Worm (Caenorhabditis elegans): ENCODE results near the gene F26D11.1.

F26D11.1 gene

ce11 chrV:8007460-8008292 lies 26.3 kb downstream of the F26D11.1 start, which contains the start of gene Y97E10AR.3:
Gene Y97E10AR.3, minus strand, starts transcription at chrV:8007510.
- TF ChIP-seq sox-4 (tag; optimal IDR thresholded peaks at IDR 0.05): no peak
- TF ChIP-seq unc-42 (tag; optimal IDR thresholded peaks at IDR 0.05): peak; percentile 21
- TF ChIP-seq ceh-18 (tag; optimal IDR thresholded peaks at IDR 0.05): no peak

ce11 chrV:8010103-8010502 lies 28.8 kb downstream of the F26D11.1 start, which contains the start of gene Y97E10AR.4:
Gene Y97E10AR.4, minus strand, starts transcription at chrV:8010233.
- TF ChIP-seq ceh-9 (tag; optimal IDR thresholded peaks at IDR 0.05): no peak
- no peak for TF ChIP-seq pat-9 (tag; optimal IDR thresholded peaks at IDR 0.05)
- TF ChIP-seq sox-2 (GFP tag; IDR thresholded peaks at IDR 0.05): no peak
- TF ChIP-seq elt-4 (tag; optimal IDR thresholded peaks at IDR 0.05): no peak
- TF ChIP-seq mec-3 (tag; optimal IDR thresholded peaks at IDR 0.05; ENCODE audit: borderline replicate concordance): no peak
- no peak for TF ChIP-seq pqm-1 (tag; optimal IDR thresholded peaks at IDR 0.05)
- TF ChIP-seq ceh-48 (tag; optimal IDR thresholded peaks at IDR 0.05): no peak
- TF ChIP-seq nhr-232 (tag; optimal IDR thresholded peaks at IDR 0.05): no peak
- no peak for TF ChIP-seq ceh-18 (tag; optimal IDR thresholded peaks at IDR 0.05)
- no peak for TF ChIP-seq ztf-16 (tag; optimal IDR thresholded peaks at IDR 0.05)
- no peak for TF ChIP-seq lim-6 (tag; optimal IDR thresholded peaks at IDR 0.05)
- TF ChIP-seq lin-11 (tag; optimal IDR thresholded peaks at IDR 0.05): no peak
- no peak for TF ChIP-seq pha-4 (tag; optimal IDR thresholded peaks at IDR 0.05)
- no peak for TF ChIP-seq ceh-34 (tag; optimal IDR thresholded peaks at IDR 0.05)
- no peak for TF ChIP-seq odd-2 (tag; optimal IDR thresholded peaks at IDR 0.05)

ce11 chrV:8010846-8011245 lies 29.5 kb downstream of the F26D11.1 start, which contains the start of gene lmtr-2:
Gene lmtr-2, minus strand, starts transcription at chrV:8011106.
- TF ChIP-seq ama-1 (optimal IDR thresholded peaks at IDR 0.05): peak; percentile 33
- TF ChIP-seq nhr-11 (tag; optimal IDR thresholded peaks at IDR 0.05): no peak

ce11 chrV:8012032-8012431 lies 30.7 kb downstream of the F26D11.1 start, which contains the start of gene rpb-9:
Gene rpb-9, minus strand, starts transcription at chrV:8012345.
- no peak for TF ChIP-seq hlh-30 (tag; optimal IDR thresholded peaks at IDR 0.05; ENCODE audit: insufficient read depth)
- no peak for TF ChIP-seq C08G9.2 (tag; optimal IDR thresholded peaks at IDR 0.05)
- TF ChIP-seq sox-4 (tag; optimal IDR thresholded peaks at IDR 0.05): no peak
- no peak for TF ChIP-seq ama-1 (optimal IDR thresholded peaks at IDR 0.05)
- no peak for TF ChIP-seq pha-4 (tag; optimal IDR thresholded peaks at IDR 0.05)
- no peak for TF ChIP-seq che-1 (tag; optimal IDR thresholded peaks at IDR 0.05)
- no peak for TF ChIP-seq ztf-16 (tag; optimal IDR thresholded peaks at IDR 0.05)
- no peak for TF ChIP-seq hlh-6 (tag; optimal IDR thresholded peaks at IDR 0.05)
- TF ChIP-seq unc-42 (tag; optimal IDR thresholded peaks at IDR 0.05): no peak
- TF ChIP-seq K09A11.1 (tag; optimal IDR thresholded peaks at IDR 0.05; ENCODE audit: insufficient read depth): no peak
- no peak for TF ChIP-seq ceh-2 (tag; optimal IDR thresholded peaks at IDR 0.05)
- TF ChIP-seq eyg-1 (tag; optimal IDR thresholded peaks at IDR 0.05): no peak
- TF ChIP-seq madf-2 (tag; optimal IDR thresholded peaks at IDR 0.05): no peak
- no peak for TF ChIP-seq ttx-3 (tag; optimal IDR thresholded peaks at IDR 0.05)
- TF ChIP-seq hlh-15 (tag; optimal IDR thresholded peaks at IDR 0.05): no peak
- no peak for TF ChIP-seq unc-86 (tag; optimal IDR thresholded peaks at IDR 0.05)

ce11 chrV:8013901-8014388 lies 32.6 kb downstream of the F26D11.1 start, which contains the start of gene Y97E10AR.6:
Gene Y97E10AR.6, minus strand, starts transcription at chrV:8013951.
- TF ChIP-seq unc-42 (tag; optimal IDR thresholded peaks at IDR 0.05): peak; percentile 30
- peak; percentile 90 for TF ChIP-seq hlh-30 (tag; optimal IDR thresholded peaks at IDR 0.05; ENCODE audit: insufficient read depth)
- TF ChIP-seq pat-9 (tag; optimal IDR thresholded peaks at IDR 0.05): no peak

ce11 chrV:8016928-8017327 lies 35.6 kb downstream of the F26D11.1 start, which contains the start of gene sptl-2:
Gene sptl-2, plus strand, starts transcription at chrV:8017207.
- no peak for TF ChIP-seq elt-4 (tag; optimal IDR thresholded peaks at IDR 0.05)
- no peak for TF ChIP-seq ahr-1 (tag; optimal IDR thresholded peaks at IDR 0.05)
- no peak for TF ChIP-seq madf-2 (tag; optimal IDR thresholded peaks at IDR 0.05)
- TF ChIP-seq unc-42 (tag; optimal IDR thresholded peaks at IDR 0.05): no peak
- no peak for TF ChIP-seq odd-2 (tag; optimal IDR thresholded peaks at IDR 0.05)
- TF ChIP-seq zip-5 (tag; optimal IDR thresholded peaks at IDR 0.05): no peak
- TF ChIP-seq nhr-232 (tag; optimal IDR thresholded peaks at IDR 0.05): no peak
- TF ChIP-seq fax-1 (tag; optimal IDR thresholded peaks at IDR 0.05): no peak
- TF ChIP-seq unc-3 (GFP tag; conservative IDR thresholded peaks at IDR 0.05): no peak
- no peak for TF ChIP-seq unc-3 (tag; optimal IDR thresholded peaks at IDR 0.05)
- TF ChIP-seq ceh-22 (tag; optimal IDR thresholded peaks at IDR 0.05): no peak
- no peak for TF ChIP-seq hlh-15 (tag; optimal IDR thresholded peaks at IDR 0.05)
- TF ChIP-seq sdc-2 (tag; optimal IDR thresholded peaks at IDR 0.05): no peak
- TF ChIP-seq hlh-30 (tag; optimal IDR thresholded peaks at IDR 0.05; ENCODE audit: insufficient read depth): no peak

Data from whole organism, late embryonic.